Fruit fly (Drosophila melanogaster) S2 (cell line): ENCODE data around the gene teq.

Source experiments
- CG8478 ChIP-seq: fragments of >200 bp; optimal IDR thresholded peaks from 2 replicates; lab custom pipeline; 2018
- CTCF ChIP-seq, 2 experiments: fragments of >200 bp; optimal IDR thresholded peaks; 2 replicates each; lab custom pipeline; 2018

Gene teq

DNA sequence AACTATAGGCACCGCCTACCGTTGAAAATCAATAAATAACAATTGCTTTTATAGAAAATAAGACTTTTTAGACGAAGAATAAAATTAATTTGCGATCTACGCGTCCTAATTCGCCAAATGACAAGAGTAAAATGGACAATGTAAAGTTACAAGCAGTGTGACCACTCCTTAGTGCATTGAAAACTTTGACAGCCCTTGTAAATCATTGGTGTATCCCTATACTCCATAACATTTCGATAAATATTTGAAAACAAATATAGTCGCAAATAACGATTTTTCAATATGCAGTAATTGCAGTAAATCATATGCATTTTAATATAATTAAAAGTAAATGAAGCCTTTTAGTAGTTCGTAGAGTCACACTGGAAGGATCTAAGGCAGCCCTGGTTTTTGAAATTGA, 11.6 kb upstream of the teq start:
- TF ChIP-seq CTCF (optimal IDR thresholded peaks at IDR 0.05; lab: Kevin White, UChicago), result no peak
- no peak for TF ChIP-seq CG8478 (lab: Kevin White, UChicago)

DNA sequence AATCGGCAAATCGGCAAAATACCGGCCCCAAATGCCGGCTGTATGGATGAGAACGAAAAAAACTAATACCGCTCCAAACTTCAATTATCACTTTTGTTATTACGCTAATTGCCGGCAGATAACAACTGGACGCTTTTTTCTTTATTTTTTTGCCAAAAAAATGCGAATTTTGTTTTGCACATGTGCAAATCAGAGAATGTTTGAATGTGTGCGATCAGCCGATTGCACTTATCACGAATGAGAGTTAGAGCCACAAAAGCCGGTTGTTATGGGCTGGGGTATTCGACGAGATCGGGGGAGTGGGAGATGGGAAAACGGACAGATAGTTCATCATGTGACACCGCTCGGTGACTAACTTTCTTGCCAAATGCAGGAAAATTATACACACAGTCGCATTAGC, 10.8 kb upstream of the teq start:
- TF ChIP-seq CG8478 (lab: Kevin White, UChicago), result no peak

DNA sequence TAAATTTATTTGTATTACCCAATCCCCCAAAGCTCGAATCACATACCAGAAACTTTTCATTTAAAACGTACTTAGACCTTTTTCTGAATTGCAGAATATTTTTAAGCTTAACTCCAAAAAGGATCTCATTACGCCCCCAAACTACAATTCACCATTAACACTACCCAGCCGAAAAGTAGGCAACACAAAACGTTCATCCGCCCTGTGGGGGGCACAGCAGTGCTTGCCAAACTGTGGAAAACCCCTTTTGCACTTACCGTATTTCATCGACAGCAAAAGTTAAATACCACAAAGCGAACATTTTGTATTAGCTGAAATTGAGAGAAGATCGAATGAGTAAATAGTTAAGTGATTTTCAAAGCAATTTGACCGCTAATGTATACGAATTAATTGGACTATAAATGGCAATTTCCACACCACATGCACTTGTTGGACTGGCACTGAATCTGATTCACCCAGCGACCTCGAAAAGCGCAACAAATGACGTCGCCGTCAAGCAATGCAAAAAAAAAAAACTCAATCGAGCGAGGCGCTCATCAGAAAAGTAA, 10.2 kb upstream of the teq start:
- TF ChIP-seq CTCF (optimal IDR thresholded peaks at IDR 0.05; lab: Kevin White, UChicago) (no peak), CG8478 (lab: Kevin White, UChicago) (no peak)

DNA sequence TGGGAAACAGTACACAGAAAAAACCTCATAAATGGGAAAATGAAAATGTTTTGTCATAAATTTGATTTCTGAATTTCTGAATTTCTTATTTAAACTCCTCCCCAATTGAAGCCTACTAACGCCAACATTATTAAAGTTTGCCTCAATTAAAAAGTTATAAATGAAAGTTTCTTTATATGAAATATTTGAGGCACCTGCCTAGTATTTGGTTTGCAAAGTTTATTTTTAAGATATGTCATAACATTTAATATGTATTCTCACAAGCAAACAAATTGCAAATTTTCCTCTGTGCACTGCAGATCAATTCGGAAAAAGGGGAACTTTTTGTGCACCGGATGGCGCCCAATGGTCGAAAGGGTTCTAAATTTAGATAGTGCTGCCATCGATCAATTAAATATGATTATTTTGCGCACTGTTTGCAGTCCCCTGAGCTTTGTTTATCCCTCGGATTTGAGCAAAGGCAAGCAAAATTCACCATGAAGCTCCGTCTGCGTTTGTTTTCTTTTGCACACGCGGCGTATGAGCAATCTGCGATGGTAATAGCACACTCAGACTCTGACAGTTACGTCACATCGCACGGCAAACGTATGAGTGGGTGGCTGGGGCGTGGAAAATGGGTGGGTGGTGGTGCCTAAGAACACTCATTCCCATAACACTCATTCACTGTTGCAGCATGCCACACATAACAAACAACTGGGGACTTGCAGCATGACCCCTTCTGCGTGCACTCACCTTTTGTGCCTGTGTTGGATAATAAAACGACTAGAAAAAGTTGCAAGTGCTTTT, 9.3 kb upstream of the teq start:
- TF ChIP-seq CG8478 (lab: Kevin White, UChicago) (no peak), CTCF (optimal IDR thresholded peaks at IDR 0.05; lab: Kevin White, UChicago) (no peak)

DNA sequence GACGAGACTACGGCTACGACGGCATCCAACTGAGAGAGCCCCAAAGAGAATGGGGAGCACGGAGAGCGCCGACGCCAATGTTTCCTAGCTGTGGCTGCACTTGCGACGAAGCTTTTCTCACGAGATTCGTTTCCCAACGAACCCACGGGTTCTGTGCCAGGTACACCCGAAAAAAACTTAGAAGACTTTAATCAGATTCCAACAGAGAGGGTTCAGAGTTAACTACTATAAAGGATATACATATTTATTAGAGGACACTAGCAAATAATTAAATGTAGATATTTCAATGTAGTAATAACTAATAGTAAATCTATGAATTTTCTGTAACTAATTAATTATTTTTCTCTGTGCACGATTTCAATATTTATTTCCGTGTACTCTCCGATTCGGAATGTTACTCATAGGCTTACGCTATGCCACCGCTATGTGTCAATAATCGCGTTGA, 8.4 kb upstream of the teq start, which contains the start of gene Argk1:
Gene Argk1 (minus strand): TSS at position 31 of the 445 bp plus-strand sequence.
- TF ChIP-seq CTCF (optimal IDR thresholded peaks at IDR 0.05; lab: Kevin White, UChicago) (no peak), CG8478 (lab: Kevin White, UChicago) (no peak)

DNA sequence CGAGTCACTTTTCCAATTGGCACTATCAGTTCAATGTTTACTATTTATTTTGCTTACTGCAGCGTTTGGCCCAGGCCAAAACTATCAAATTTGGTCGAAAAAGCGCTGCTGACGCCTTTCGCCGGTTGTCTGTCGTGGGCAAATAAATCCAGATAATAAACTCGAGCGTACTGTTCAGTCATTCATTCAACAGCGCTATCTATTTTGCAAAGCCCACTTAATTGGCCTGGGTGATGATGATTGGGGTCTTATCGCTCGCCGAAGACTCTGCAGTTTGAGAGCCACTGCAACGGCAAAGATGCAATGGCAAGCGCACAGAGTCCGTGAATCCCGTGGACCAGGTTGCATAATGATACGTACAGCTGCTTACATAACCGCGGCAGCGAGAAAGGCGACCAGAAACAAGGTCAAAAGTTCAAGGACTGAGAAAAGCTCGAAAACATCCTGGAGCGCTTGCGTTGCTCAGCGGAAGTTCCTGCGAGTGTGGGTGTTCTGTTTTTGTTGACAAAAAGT, 7.9 kb upstream of the teq start:
- TF ChIP-seq CTCF (optimal IDR thresholded peaks at IDR 0.05; lab: Kevin White, UChicago) (no peak), CG8478 (lab: Kevin White, UChicago) (no peak)

DNA sequence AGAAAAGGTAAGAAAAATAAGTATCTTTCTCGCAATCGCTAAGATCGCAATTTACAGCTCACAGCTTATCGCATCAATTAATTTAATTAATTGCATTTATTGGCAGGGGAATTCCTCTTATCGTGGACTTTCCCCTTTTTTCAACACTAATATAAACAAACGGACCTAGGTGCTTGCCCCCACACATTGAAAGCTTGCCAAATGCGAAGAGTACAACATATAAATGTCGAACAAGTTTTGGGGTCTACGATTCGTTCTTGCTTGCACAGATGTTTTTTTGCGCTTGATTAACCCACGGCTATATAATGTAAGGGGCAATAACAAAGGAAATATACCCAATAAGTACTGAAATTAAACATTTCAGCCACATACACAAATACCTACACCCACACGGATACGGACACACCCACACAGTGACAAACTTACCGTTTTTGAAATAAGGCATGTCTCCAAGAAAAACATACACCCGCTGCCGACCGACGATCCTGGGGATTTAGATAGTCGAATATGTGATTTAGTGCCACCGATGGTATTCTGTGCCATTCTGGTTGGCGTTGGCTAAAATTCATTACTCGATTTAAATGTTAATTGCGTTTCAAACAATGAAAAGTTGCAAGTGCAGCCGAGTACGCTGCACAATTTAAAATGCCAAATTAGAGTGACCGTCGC, 2.2 kb upstream of the teq start:
- TF ChIP-seq CTCF (optimal IDR thresholded peaks at IDR 0.05; lab: Kevin White, UChicago) (no peak), CG8478 (lab: Kevin White, UChicago) (no peak)

DNA sequence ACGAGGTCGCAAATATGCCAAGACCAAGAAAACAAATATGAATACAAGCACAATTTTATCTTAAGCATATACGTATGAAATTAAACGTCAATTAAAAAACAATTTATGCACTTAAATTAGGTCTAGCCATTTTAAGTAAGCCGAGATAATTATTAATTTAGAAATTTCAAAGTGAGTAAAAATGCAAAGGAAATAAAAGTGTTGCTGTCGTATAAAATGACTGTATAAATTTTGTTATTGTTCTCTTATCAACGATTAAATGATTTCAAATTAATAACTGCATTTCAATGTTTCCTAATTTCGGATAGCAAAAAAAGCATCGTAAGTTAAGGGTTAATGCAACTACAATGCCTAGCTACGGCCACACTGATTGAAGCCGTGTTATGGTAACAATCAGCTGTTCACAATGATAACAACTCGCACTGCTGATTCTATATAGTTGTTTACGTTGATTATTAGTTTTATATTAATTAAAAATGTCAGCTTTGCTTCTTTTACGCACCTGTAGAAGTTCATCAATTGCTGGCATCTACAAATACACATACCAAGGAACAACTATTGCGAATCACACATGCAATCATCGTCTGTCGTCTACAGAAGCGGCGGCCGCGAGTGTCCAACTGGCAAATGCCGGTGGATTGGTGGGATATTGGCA, 1.6 kb upstream of the teq start, which contains the start of the genes CG4911 and CG4942:
Gene CG4911 (minus strand): TSS at position 1 of the 655 bp plus-strand sequence.
Gene CG4942 (plus strand): TSS at position 375 of the 655 bp plus-strand sequence.
- TF ChIP-seq CG8478 (lab: Kevin White, UChicago) (no peak), CTCF (optimal IDR thresholded peaks at IDR 0.05; lab: Kevin White, UChicago) (no peak)

DNA sequence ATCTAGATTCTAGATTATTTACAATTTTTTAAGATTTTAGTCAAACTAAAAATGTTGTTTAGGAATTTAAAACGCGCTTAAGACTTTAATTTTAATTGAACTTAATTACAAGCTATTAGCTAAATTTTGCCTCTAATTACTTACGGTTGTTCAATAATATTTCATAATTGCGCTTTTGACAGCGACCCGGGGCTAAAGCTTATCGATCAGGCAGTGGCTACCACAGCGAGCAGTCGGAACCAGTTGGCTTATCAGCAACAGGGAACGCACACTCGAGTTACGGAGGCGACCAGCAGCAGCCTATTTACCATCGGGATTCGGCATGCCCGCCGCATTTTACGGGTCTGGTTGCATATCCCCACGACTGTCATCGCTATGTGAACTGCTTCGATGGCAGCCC, 439 bp downstream of the teq start:
- TF ChIP-seq CTCF (optimal IDR thresholded peaks at IDR 0.05; lab: Kevin White, UChicago), result no peak
- no peak for TF ChIP-seq CG8478 (lab: Kevin White, UChicago)

DNA sequence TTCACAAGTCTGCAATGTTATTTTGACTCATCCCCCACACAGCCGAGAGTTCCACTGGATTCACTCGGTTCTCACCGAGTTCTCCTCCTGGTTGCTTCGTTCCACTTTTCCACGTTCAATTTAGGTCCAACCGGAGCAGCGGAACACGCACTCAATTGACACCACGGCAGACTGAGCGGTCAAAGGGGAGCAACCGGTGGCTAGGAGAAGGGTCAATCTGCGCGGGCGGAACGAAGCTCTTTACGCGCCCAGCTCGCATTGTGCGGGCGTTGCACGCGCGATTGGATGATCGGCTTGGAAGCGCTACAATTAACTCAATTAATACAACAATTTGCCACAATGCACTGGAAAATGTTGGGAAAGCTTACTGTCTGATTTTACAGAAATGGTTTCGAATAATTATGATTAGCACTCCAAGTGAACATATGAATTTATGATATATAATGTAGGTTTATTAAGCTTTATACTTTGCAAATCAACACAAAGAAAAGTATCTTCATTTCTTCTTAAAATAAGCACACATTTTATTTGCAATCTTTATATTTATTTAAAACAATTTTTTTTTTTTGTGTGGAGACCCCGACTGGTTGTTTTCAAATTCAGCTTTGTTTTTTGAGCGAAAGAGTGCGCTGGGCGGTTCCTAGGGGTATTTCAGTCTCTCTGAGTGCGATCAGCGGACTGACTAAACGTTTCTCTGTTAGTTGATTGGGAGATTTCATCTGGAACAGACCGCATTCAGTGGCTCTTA, 18.1 kb downstream of the teq start, which contains the start of gene CG32032:
Gene CG32032 (plus strand): TSS at position 698 of the 748 bp plus-strand sequence.
- TF ChIP-seq CG8478 (lab: Kevin White, UChicago) (no peak), CTCF (optimal IDR thresholded peaks at IDR 0.05; lab: Kevin White, UChicago) (no peak)

DNA sequence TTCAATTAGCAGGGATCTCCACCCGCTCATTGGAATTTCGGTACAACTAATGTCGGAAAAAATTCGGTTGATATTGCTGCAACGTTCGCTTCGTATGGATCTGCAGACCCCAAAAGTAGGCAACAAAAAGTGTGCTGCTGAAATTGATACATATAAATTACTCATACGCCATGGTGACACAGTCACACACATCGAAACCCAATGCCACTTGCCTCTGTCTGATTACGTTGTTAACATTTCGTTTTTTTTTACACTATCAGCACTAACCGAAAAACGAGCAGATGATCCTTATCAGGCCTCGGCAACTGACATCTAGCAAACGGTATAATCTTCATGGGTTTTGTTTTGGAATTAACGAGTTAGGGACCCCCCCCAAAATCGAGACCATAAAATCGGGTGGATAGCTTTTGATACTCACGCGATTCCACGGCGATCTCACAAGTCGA, 20.6 kb downstream of the teq start:
- no peak for TF ChIP-seq CG8478 (lab: Kevin White, UChicago)
- TF ChIP-seq CTCF (optimal IDR thresholded peaks at IDR 0.05; lab: Kevin White, UChicago), result no peak

DNA sequence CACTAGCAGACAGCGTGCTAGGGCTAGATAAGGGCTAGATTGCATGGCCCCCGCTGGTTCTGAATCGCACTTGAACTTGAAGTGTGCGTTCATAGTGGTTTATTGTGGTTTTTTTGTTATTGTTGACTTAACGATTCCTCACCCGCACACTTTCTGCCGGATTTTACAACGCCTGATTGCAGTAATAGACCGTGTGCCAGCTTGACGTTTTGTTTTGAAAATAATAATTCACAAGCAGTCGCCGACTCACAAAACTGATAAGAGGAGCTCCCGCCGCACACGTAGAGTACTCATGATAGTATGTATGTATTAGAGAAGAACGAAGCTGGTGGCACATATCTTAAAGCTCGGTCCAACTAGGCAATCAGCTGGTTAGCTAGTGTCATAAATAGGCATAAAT, 21.3 kb downstream of the teq start:
- TF ChIP-seq CG8478 (lab: Kevin White, UChicago) (no peak), CTCF (optimal IDR thresholded peaks at IDR 0.05; lab: Kevin White, UChicago) (no peak)

DNA sequence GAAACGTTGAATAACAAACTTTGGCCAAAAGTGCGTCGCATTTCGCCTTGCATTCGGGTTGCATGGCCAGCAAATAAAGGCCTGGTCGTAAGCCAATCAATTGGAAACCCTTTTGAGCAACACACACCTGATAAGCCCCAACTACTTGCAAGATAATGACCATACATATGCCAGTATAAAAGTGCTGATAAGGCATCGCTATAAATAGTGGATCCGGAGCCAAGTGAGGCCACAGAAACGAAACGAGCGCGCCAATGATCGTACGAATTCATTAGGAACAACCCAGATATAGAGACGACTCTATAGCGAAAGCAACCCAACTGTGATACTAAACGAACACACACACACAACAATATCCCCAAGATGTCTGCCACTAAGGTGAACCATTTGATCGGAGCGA, 22.2 kb downstream of the teq start, which contains the start of gene CG13315:
Gene CG13315 (plus strand): TSS at position 230 of the 400 bp plus-strand sequence.
- TF ChIP-seq CTCF (optimal IDR thresholded peaks at IDR 0.05; lab: Kevin White, UChicago), result no peak
- no peak for TF ChIP-seq CG8478 (lab: Kevin White, UChicago)
